Worm (Caenorhabditis elegans): ENCODE data around the gene C04G6.4.
"Not testable (repeated sequence)": the region's sequence is repeated elsewhere in the genome, so short reads cannot be mapped to it uniquely, and the experiment has no call there.

Gene C04G6.4

DNA sequence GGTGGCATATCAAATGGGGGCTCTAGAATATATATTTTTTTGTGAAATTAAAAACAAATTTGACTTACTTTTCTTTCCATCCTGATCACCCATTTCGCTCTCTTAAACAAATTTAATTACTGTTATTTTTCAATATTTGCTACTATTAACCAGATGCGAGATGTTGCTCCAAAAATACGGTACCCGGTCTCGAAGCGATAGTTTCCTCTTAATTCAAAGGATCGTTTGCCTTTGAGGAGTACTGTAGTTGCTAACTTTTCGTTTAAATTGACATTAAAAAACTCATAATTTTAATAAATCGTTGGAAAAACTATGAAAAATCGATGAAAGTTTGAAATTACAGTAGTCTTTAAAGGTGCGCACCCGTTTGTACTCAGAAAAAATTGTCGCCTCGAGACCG, at the start of gene C04G6.4:
Gene C04G6.4, minus strand, starts transcription at position 101 of the 400 bp plus-strand sequence.
- TF ChIP-seq tbx-11 (GFP tag; IDR thresholded peaks at IDR 0.05) (no peak), tra-4 (tag; optimal IDR thresholded peaks at IDR 0.05) (no peak), ama-1 (optimal IDR thresholded peaks at IDR 0.05) (no peak), B0310.2 (tag; optimal IDR thresholded peaks at IDR 0.05) (no peak), sea-1 (GFP tag; conservative IDR thresholded peaks at IDR 0.05) (no peak), F13C5.2 (tag; optimal IDR thresholded peaks at IDR 0.05) (no peak), hmg-4 (GFP tag; optimal IDR thresholded peaks at IDR 0.05) (no peak), hnd-1 (tag; optimal IDR thresholded peaks at IDR 0.05) (no peak), flt-1 (GFP tag; IDR thresholded peaks at IDR 0.05) (no peak), ceh-36 (tag; optimal IDR thresholded peaks at IDR 0.05) (no peak), pes-1 (GFP tag; IDR thresholded peaks at IDR 0.05) (no peak)

DNA sequence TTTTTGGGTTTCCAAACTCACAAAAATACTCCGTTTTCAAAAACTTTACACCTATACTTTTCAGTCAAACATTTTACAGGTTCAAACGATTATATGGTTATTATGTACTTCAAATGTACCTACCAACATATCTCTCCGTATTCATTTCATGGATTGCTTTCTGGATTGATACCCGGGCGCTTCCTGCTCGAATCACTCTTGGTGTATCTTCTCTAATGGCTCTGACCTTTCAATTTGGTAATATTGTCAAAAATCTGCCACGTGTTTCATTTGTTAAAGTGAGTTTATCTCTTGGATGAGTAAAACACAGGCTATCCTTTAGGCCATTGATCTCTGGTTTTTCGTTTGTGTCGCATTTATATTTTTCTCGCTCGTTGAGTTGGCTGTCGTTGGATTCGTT, 48.6 kb upstream of the C04G6.4 start:
- no peak for TF ChIP-seq tbx-11 (GFP tag; IDR thresholded peaks at IDR 0.05)
- TF ChIP-seq aly-1 (tag; optimal IDR thresholded peaks at IDR 0.05), result no peak
- TF ChIP-seq ceh-13 (GFP tag; optimal IDR thresholded peaks at IDR 0.05), result no peak
- no peak for TF ChIP-seq hmg-4 (GFP tag; optimal IDR thresholded peaks at IDR 0.05)
- no peak for TF ChIP-seq ceh-36 (tag; optimal IDR thresholded peaks at IDR 0.05)
- TF ChIP-seq B0310.2 (tag; optimal IDR thresholded peaks at IDR 0.05), result no peak
- TF ChIP-seq hmbx-1 (tag; optimal IDR thresholded peaks at IDR 0.05), result no peak

DNA sequence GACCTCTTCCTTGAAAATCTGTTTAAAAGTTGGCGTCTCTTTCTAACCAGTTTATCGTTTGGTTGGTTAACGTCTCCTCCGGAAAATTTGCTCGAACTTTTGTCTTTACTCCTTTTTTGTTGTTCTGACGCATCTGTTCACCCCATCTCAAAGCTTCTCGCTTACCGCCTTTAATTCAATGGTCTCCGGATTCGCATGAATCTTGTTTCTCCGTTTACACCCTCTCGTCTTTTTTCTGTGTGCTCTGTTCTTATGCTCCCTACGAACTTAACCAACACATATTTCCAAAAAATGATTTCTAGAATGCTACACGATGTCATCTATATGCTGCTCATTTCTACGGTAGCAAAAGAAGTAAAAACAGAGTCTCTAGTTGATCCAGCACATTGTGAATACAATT, 46.8 kb upstream of the C04G6.4 start, which contains the start of gene lgc-56:
Gene lgc-56, plus strand, starts transcription at position 301 of the 400 bp plus-strand sequence.
- TF ChIP-seq hmbx-1 (tag; optimal IDR thresholded peaks at IDR 0.05) (no peak), hnd-1 (tag; optimal IDR thresholded peaks at IDR 0.05) (no peak), tra-4 (tag; optimal IDR thresholded peaks at IDR 0.05) (no peak), pes-1 (GFP tag; IDR thresholded peaks at IDR 0.05) (no peak), ama-1 (optimal IDR thresholded peaks at IDR 0.05) (no peak), ets-7 (tag; optimal IDR thresholded peaks at IDR 0.05) (no peak), F13C5.2 (tag; optimal IDR thresholded peaks at IDR 0.05) (no peak)

DNA sequence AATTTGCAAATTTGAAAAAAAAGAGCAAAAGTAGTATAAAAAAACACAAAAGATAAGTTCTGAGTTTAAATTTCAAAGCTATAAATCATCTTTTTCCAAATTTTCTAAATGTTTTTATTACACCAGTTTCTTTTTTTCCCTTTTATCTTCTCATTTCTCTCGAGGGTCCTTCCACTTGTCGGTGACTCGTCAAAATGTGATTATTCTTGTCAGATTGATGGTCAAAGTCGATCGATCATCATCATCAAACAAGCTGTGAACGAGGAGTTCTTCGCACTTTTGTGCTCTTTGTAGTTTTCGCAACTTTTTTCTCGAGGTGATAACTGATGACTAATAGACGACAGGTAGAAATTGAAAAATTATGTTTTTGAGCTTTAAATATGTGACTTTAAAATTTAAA, 37.4 kb upstream of the C04G6.4 start:
- no peak for TF ChIP-seq scrt-1 (GFP tag; IDR thresholded peaks at IDR 0.05)
- TF ChIP-seq tra-4 (tag; optimal IDR thresholded peaks at IDR 0.05), result no peak
- TF ChIP-seq B0310.2 (tag; optimal IDR thresholded peaks at IDR 0.05), result no peak
- no peak for TF ChIP-seq hmbx-1 (tag; optimal IDR thresholded peaks at IDR 0.05)
- no peak for TF ChIP-seq tbx-11 (GFP tag; IDR thresholded peaks at IDR 0.05)
- no peak for TF ChIP-seq F13C5.2 (tag; optimal IDR thresholded peaks at IDR 0.05)
- TF ChIP-seq flt-1 (GFP tag; IDR thresholded peaks at IDR 0.05), result no peak
- TF ChIP-seq sea-1 (GFP tag; conservative IDR thresholded peaks at IDR 0.05), result no peak

DNA sequence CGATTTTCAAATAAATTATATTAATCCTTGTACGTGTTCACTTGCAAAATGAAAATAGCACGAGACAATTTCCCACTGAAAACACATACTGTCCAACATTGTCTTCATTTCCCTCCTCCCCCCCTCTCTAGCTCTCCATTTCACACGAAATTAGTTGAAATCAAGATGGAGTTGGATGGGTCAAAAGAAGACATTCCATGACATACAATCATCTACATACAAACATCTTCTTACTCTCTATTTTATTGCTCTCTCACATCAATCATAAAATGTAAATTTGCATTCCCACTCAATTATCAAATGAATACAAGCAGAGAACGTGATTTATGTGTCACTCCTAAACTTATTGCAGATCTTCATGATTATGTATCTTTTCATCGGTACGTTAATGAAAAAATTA, 32.5 kb upstream of the C04G6.4 start, which contains the start of gene srsy-1:
Gene srsy-1, plus strand, starts transcription at position 301 of the 400 bp plus-strand sequence.
- TF ChIP-seq ceh-13 (GFP tag; optimal IDR thresholded peaks at IDR 0.05) (no peak), tbx-37 (GFP tag; conservative IDR thresholded peaks at IDR 0.05) (no peak), scrt-1 (GFP tag; IDR thresholded peaks at IDR 0.05) (no peak), ama-1 (optimal IDR thresholded peaks at IDR 0.05) (no peak), hmg-4 (GFP tag; optimal IDR thresholded peaks at IDR 0.05) (no peak), hmbx-1 (tag; optimal IDR thresholded peaks at IDR 0.05) (no peak), hnd-1 (tag; optimal IDR thresholded peaks at IDR 0.05) (no peak), ceh-36 (tag; optimal IDR thresholded peaks at IDR 0.05) (no peak), pes-1 (GFP tag; IDR thresholded peaks at IDR 0.05) (no peak), tra-4 (tag; optimal IDR thresholded peaks at IDR 0.05) (no peak), ets-7 (tag; optimal IDR thresholded peaks at IDR 0.05) (no peak), aly-1 (tag; optimal IDR thresholded peaks at IDR 0.05) (no peak), tbx-11 (GFP tag; IDR thresholded peaks at IDR 0.05) (no peak), B0310.2 (tag; optimal IDR thresholded peaks at IDR 0.05) (no peak), sea-1 (GFP tag; conservative IDR thresholded peaks at IDR 0.05) (no peak), flt-1 (GFP tag; IDR thresholded peaks at IDR 0.05) (no peak)

DNA sequence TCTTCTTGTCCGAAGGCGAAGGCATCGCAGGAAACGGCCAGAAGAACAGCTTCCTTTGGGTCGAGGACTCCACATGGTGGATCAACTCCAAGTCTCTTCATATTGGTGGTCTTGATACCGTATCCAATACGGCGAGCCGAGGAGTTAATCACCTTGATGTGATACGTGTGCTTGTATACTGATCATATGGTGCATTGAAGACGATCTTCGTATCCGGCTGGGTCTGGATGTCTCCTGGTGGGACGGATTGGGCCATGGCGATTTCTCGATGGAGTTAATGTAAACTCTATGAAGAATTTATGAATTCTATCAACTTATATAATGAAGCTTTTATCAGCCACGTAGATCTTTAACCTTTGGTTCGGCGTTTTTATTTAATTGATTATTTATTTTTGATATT, 32.0 kb upstream of the C04G6.4 start, which contains the start of gene msp-74:
Gene msp-74, minus strand, starts transcription at position 101 of the 400 bp plus-strand sequence.
- not testable (repeated sequence) for TF ChIP-seq flt-1 (GFP tag; IDR thresholded peaks at IDR 0.05); tbx-37 (GFP tag; conservative IDR thresholded peaks at IDR 0.05); pes-1 (GFP tag; IDR thresholded peaks at IDR 0.05)

DNA sequence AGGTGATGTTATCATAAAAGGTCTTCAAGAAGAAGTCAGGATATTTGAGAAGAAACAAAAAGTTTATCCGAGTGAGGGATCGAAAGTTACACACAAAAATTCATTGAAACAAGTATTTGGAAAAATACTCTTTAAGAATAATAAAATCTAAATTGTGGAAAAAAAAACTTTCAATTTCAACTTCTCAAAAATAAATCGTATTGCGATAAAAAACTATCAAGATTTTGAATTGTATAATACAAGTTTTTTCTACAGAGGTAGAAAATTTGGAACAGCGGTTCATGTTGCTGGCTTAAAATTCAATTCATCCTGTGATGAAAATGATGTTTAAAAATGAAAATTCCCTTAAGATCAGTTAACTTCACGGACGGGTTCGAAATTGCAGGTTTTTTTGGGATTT, 28.8 kb upstream of the C04G6.4 start, which contains the start of gene F09C12.8:
Gene F09C12.8, plus strand, starts transcription at position 301 of the 400 bp plus-strand sequence.
- TF ChIP-seq ceh-13 (GFP tag; optimal IDR thresholded peaks at IDR 0.05), result no peak
- no peak for TF ChIP-seq scrt-1 (GFP tag; IDR thresholded peaks at IDR 0.05)
- TF ChIP-seq tbx-11 (GFP tag; IDR thresholded peaks at IDR 0.05), result no peak
- no peak for TF ChIP-seq hnd-1 (tag; optimal IDR thresholded peaks at IDR 0.05)
- TF ChIP-seq F13C5.2 (tag; optimal IDR thresholded peaks at IDR 0.05), result no peak
- TF ChIP-seq hmg-4 (GFP tag; optimal IDR thresholded peaks at IDR 0.05), result no peak
- no peak for TF ChIP-seq ama-1 (optimal IDR thresholded peaks at IDR 0.05)
- TF ChIP-seq pes-1 (GFP tag; IDR thresholded peaks at IDR 0.05), result no peak
- TF ChIP-seq ets-7 (tag; optimal IDR thresholded peaks at IDR 0.05), result no peak
- TF ChIP-seq sea-1 (GFP tag; conservative IDR thresholded peaks at IDR 0.05), result no peak
- no peak for TF ChIP-seq aly-1 (tag; optimal IDR thresholded peaks at IDR 0.05)
- TF ChIP-seq hmbx-1 (tag; optimal IDR thresholded peaks at IDR 0.05), result no peak
- no peak for TF ChIP-seq tra-4 (tag; optimal IDR thresholded peaks at IDR 0.05)
- no peak for TF ChIP-seq ceh-36 (tag; optimal IDR thresholded peaks at IDR 0.05)
- TF ChIP-seq flt-1 (GFP tag; IDR thresholded peaks at IDR 0.05), result no peak
- no peak for TF ChIP-seq tbx-37 (GFP tag; conservative IDR thresholded peaks at IDR 0.05)
- no peak for TF ChIP-seq B0310.2 (tag; optimal IDR thresholded peaks at IDR 0.05)

DNA sequence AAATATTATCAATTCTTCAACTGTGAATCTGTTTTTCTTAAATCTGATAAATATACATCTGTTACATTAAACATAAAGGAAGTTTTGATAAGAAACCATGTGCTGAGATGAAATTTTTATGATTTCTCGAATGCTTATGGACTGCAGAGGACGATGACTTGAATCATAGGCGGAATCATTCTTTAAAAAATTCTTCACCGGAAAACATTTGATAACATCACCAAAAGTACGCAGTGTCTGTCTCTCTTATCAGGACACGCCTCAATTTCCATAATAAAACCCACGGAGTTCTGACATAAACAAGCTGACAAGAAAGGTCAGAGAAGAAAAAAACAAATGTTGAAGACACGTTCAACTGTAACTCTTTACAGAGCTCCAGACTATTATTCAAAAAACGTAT, 26.5 kb upstream of the C04G6.4 start, which contains the start of gene F09C12.2:
Gene F09C12.2, plus strand, starts transcription at position 320 of the 400 bp plus-strand sequence.
- no peak for TF ChIP-seq tra-4 (tag; optimal IDR thresholded peaks at IDR 0.05)
- TF ChIP-seq scrt-1 (GFP tag; IDR thresholded peaks at IDR 0.05), result no peak
- TF ChIP-seq hmg-4 (GFP tag; optimal IDR thresholded peaks at IDR 0.05), result no peak
- no peak for TF ChIP-seq ets-7 (tag; optimal IDR thresholded peaks at IDR 0.05)
- TF ChIP-seq flt-1 (GFP tag; IDR thresholded peaks at IDR 0.05), result no peak
- no peak for TF ChIP-seq ceh-36 (tag; optimal IDR thresholded peaks at IDR 0.05)
- TF ChIP-seq ama-1 (optimal IDR thresholded peaks at IDR 0.05), result no peak
- no peak for TF ChIP-seq B0310.2 (tag; optimal IDR thresholded peaks at IDR 0.05)
- TF ChIP-seq sea-1 (GFP tag; conservative IDR thresholded peaks at IDR 0.05), result no peak
- TF ChIP-seq ceh-13 (GFP tag; optimal IDR thresholded peaks at IDR 0.05), result no peak
- TF ChIP-seq F13C5.2 (tag; optimal IDR thresholded peaks at IDR 0.05), result no peak
- no peak for TF ChIP-seq hmbx-1 (tag; optimal IDR thresholded peaks at IDR 0.05)
- no peak for TF ChIP-seq aly-1 (tag; optimal IDR thresholded peaks at IDR 0.05)

Measured in whole organism, early embryonic.